Fruit fly (Drosophila melanogaster) whole organism, embryonic: ENCODE data around the gene Rab19.

Experiments used
- Bgb ChIP-seq: fragments of 200-800 bp; sonication (Bioruptor generic); IDR thresholded peaks from 2 replicates; pipeline ENCODE4 v1.3.6; 2022; ENCODE audit warnings: missing biosample characterization, missing genetic modification characterization; ENCODE audit not compliant: partially characterized antibody
- CG11247 ChIP-seq: fragments of 200-800 bp; sonication (Bioruptor generic); IDR thresholded peaks from 2 replicates; pipeline ENCODE4 v1.3.6; 2022; ENCODE audit warnings: missing biosample characterization, missing genetic modification characterization
- CG11504 ChIP-seq: fragments of 200-800 bp; sonication (Bioruptor generic); optimal IDR thresholded peaks from 3 replicates; lab custom pipeline; 2019; ENCODE audit warnings: missing biosample characterization, mild to moderate bottlenecking, missing genetic modification characterization, moderate library complexity
- CG11695 ChIP-seq: fragments of 200-800 bp; sonication (Bioruptor generic); IDR thresholded peaks from 3 replicates; pipeline ENCODE4 v1.3.6; 2022; ENCODE audit warnings: missing biosample characterization, missing genetic modification characterization
- CG12104 ChIP-seq: fragments of 200-800 bp; sonication (Bioruptor generic); optimal IDR thresholded peaks from 3 replicates; lab custom pipeline; 2016; ENCODE audit warnings: missing biosample characterization, missing genetic modification characterization
- CG12236 ChIP-seq: fragments of 200-800 bp; sonication (Bioruptor generic); optimal IDR thresholded peaks from 2 replicates; lab custom pipeline; 2016; ENCODE audit warnings: missing biosample characterization, missing genetic modification characterization
- CG15514 ChIP-seq: fragments of 200-800 bp; sonication (Bioruptor generic); optimal IDR thresholded peaks from 3 replicates; lab custom pipeline; 2017; ENCODE audit warnings: missing biosample characterization, missing genetic modification characterization, mild to moderate bottlenecking, moderate library complexity, missing genetic modification reagents
- CG17361 ChIP-seq: fragments of 200-800 bp; sonication (Bioruptor generic); IDR thresholded peaks from 3 replicates; pipeline ENCODE4 v1.3.6; 2022; ENCODE audit warnings: missing biosample characterization, missing genetic modification characterization
- CG18011 ChIP-seq: fragments of 200-800 bp; sonication (Bioruptor generic); optimal IDR thresholded peaks from 2 replicates; lab custom pipeline; 2017; ENCODE audit warnings: missing biosample characterization, missing genetic modification characterization, mild to moderate bottlenecking, moderate library complexity, missing genotype
- CG18262 ChIP-seq: fragments of 200-800 bp; optimal IDR thresholded peaks from 3 replicates; lab custom pipeline; 2019; ENCODE audit warnings: missing biosample characterization, mild to moderate bottlenecking, missing genetic modification characterization, moderate library complexity
- CG18599 ChIP-seq: fragments of 200-800 bp; sonication (Bioruptor generic); optimal IDR thresholded peaks from 3 replicates; lab custom pipeline; 2017; ENCODE audit warnings: missing biosample characterization, missing genetic modification characterization, mild to moderate bottlenecking, moderate library complexity, missing genetic modification reagents
- CG2129 ChIP-seq: fragments of 200-800 bp; sonication (Bioruptor generic); IDR thresholded peaks from 2 replicates; pipeline ENCODE4 v1.3.6; 2022; ENCODE audit warnings: missing biosample characterization, missing genetic modification characterization; ENCODE audit not compliant: partially characterized antibody
- CG31224 ChIP-seq: fragments of 200-800 bp; sonication (Bioruptor generic); IDR thresholded peaks from 2 replicates; pipeline ENCODE4 v1.3.6; 2022; ENCODE audit warnings: missing biosample characterization, missing genetic modification characterization
- CG32772 ChIP-seq: fragments of 200-800 bp; sonication (Bioruptor generic); IDR thresholded peaks from 2 replicates; pipeline ENCODE4 v1.3.6; 2022; ENCODE audit warnings: missing biosample characterization, missing genetic modification characterization
- CG3995 ChIP-seq: fragments of 200-800 bp; sonication (Bioruptor generic); optimal IDR thresholded peaks from 3 replicates; lab custom pipeline; 2016; ENCODE audit warnings: missing biosample characterization, missing genetic modification characterization
- CG4282 ChIP-seq: fragments of 200-800 bp; sonication (Bioruptor generic); optimal IDR thresholded peaks from 2 replicates; lab custom pipeline; 2016; ENCODE audit warnings: missing biosample characterization, missing genetic modification characterization
- CG4328 ChIP-seq: fragments of 200-800 bp; sonication (Bioruptor generic); optimal IDR thresholded peaks from 3 replicates; lab custom pipeline; 2017; ENCODE audit warnings: missing biosample characterization, missing genetic modification reagents, missing genetic modification characterization
- CG7963 ChIP-seq: fragments of 200-800 bp; sonication (Bioruptor generic); IDR thresholded peaks from 3 replicates; pipeline ENCODE4 v1.3.6; 2022; ENCODE audit warnings: missing biosample characterization, missing genetic modification characterization; ENCODE audit not compliant: partially characterized antibody
- CG8765 ChIP-seq: fragments of 200-800 bp; sonication (Bioruptor generic); IDR thresholded peaks from 2 replicates; pipeline ENCODE4 v1.3.6; 2022; ENCODE audit warnings: missing biosample characterization, missing genetic modification characterization
- Dfd ChIP-seq, 2 experiments: fragments of >200 bp; optimal IDR thresholded peaks; 2 replicates each; lab custom pipeline; 2017; ENCODE audit warnings: missing biosample characterization in 2 of 2, missing genetic modification characterization in 2 of 2
- Dip2 ChIP-seq: fragments of 200-800 bp; sonication (Bioruptor generic); IDR thresholded peaks from 2 replicates; pipeline ENCODE4 v1.3.6; 2022; ENCODE audit warnings: missing biosample characterization, missing genetic modification characterization
- Dip3 ChIP-seq: fragments of 200-800 bp; sonication (Bioruptor generic); optimal IDR thresholded peaks from 3 replicates; lab custom pipeline; 2016; ENCODE audit warnings: missing biosample characterization, missing genetic modification characterization
- Mad ChIP-seq: fragments of 200-800 bp; sonication (Bioruptor generic); optimal IDR thresholded peaks from 2 replicates; lab custom pipeline; 2016; ENCODE audit warnings: missing biosample characterization, missing genetic modification characterization
- NC2α ChIP-seq: fragments of 200-800 bp; sonication (Bioruptor generic); optimal IDR thresholded peaks from 2 replicates; lab custom pipeline; 2016; ENCODE audit warnings: missing biosample characterization, missing genetic modification characterization
- Ravus ChIP-seq: fragments of 200-800 bp; sonication (Bioruptor generic); IDR thresholded peaks from 2 replicates; pipeline ENCODE4 v1.3.6; 2022; ENCODE audit warnings: missing biosample characterization, missing genetic modification characterization
- Six4 ChIP-seq: fragments of 200-800 bp; sonication (Bioruptor generic); optimal IDR thresholded peaks from 2 replicates; lab custom pipeline; 2016; ENCODE audit warnings: missing biosample characterization, missing genetic modification characterization
- ase ChIP-seq: fragments of 200-800 bp; sonication (Bioruptor generic); IDR thresholded peaks from 3 replicates; pipeline ENCODE4 v1.3.6; 2022; ENCODE audit warnings: missing biosample characterization, missing genetic modification characterization
- bbx ChIP-seq: fragments of 200-800 bp; sonication (Bioruptor generic); IDR thresholded peaks from 2 replicates; pipeline ENCODE4 v1.3.6; 2022; ENCODE audit warnings: missing biosample characterization, missing genetic modification characterization; ENCODE audit not compliant: partially characterized antibody
- bsh ChIP-seq, 2 experiments: fragments of 200-800 bp; sonication (Bioruptor generic); optimal IDR thresholded peaks; 2 replicates each; lab custom pipeline; 2017 to 2018; ENCODE audit warnings: mild to moderate bottlenecking in 2 of 2, missing biosample characterization in 2 of 2, missing genetic modification characterization in 2 of 2, moderate library complexity in 1 of 2
- caup ChIP-seq: fragments of 200-800 bp; sonication (Bioruptor generic); optimal IDR thresholded peaks from 3 replicates; lab custom pipeline; 2017; ENCODE audit warnings: missing biosample characterization, mild to moderate bottlenecking, missing genetic modification characterization, moderate library complexity; ENCODE audit not compliant: severe bottlenecking
- disco-r ChIP-seq: fragments of 200-800 bp; sonication (Bioruptor generic); optimal IDR thresholded peaks from 2 replicates; lab custom pipeline; 2016; ENCODE audit warnings: missing biosample characterization, missing genetic modification characterization
- dmrt99B ChIP-seq: fragments of 200-800 bp; sonication (Bioruptor generic); optimal IDR thresholded peaks from 2 replicates; lab custom pipeline; 2018; ENCODE audit warnings: missing biosample characterization, mild to moderate bottlenecking, missing genetic modification characterization, moderate library complexity
- gsb-n ChIP-seq: fragments of 200-800 bp; sonication (Bioruptor generic); optimal IDR thresholded peaks from 3 replicates; lab custom pipeline; 2018; ENCODE audit warnings: missing biosample characterization, mild to moderate bottlenecking, missing genetic modification characterization
- h ChIP-seq: fragments of >200 bp; optimal IDR thresholded peaks from 2 replicates; lab custom pipeline; 2017
- her ChIP-seq: fragments of 200-800 bp; sonication (Bioruptor generic); optimal IDR thresholded peaks from 2 replicates; lab custom pipeline; 2016; ENCODE audit warnings: missing biosample characterization, missing genetic modification characterization
- kah ChIP-seq: fragments of 200-800 bp; sonication (Bioruptor generic); optimal IDR thresholded peaks from 2 replicates; lab custom pipeline; 2018; ENCODE audit warnings: missing biosample characterization, mild to moderate bottlenecking, missing genetic modification characterization
- ranshi ChIP-seq: fragments of 200-800 bp; sonication (Bioruptor generic); IDR thresholded peaks from 2 replicates; pipeline ENCODE4 v1.3.6; 2022; ENCODE audit warnings: missing biosample characterization, missing genetic modification characterization
- sna ChIP-seq: fragments of 200-800 bp; sonication (Bioruptor generic); IDR thresholded peaks from 2 replicates; pipeline ENCODE4 v1.3.6; 2022; ENCODE audit warnings: missing biosample characterization, missing genetic modification characterization; ENCODE audit not compliant: partially characterized antibody
- tin ChIP-seq: fragments of 200-800 bp; sonication (Bioruptor generic); optimal IDR thresholded peaks from 3 replicates; lab custom pipeline; 2016; ENCODE audit warnings: missing biosample characterization, missing genetic modification characterization
- tll ChIP-seq, 2 experiments: fragments of 200-800 bp in 1 of 2; fragments of >200 bp in 1 of 2; sonication (Bioruptor generic) in 1 of 2; optimal IDR thresholded peaks; 2 replicates each; lab custom pipeline; 2017 to 2019; ENCODE audit warnings: missing biosample characterization in 2 of 2, missing genetic modification characterization in 2 of 2, mild to moderate bottlenecking in 1 of 2, moderate library complexity in 1 of 2

The Rab19 gene

dm6 chr3L:8346100-8346980 lies 49.5 kb downstream of the Rab19 start, which contains the start of the genes CG7182 and GAPcenA (continued):
- no peak for TF ChIP-seq CG12236 (GFP tag; lab: Kevin White, UChicago)
- TF ChIP-seq bbx = peak; percentile 38; the same call in 1 of the 2 replicates
- no peak for TF ChIP-seq Dfd (GFP tag; optimal IDR thresholded peaks at IDR 0.05; lab: Kevin White, UChicago)
- peak; percentile 39 for TF ChIP-seq Six4
- peak; percentile 77 for TF ChIP-seq CG12104 (GFP tag; lab: Kevin White, UChicago)
- no peak for TF ChIP-seq h (lab: Kevin White, UChicago)
- peak; percentile 47; the same call in 1 of the 3 replicates for TF ChIP-seq CG7963 (GFP tag; lab: Robert Waterston, UW)
- no peak for TF ChIP-seq CG11695 (GFP tag; lab: Robert Waterston, UW)
- no peak for TF ChIP-seq NC2α
- no peak for TF ChIP-seq Ravus (GFP tag; lab: Robert Waterston, UW)
- TF ChIP-seq CG8765 (GFP tag; lab: Robert Waterston, UW) = no peak
- TF ChIP-seq gsb-n = peak; percentile 66
- peak; percentile 79 for TF ChIP-seq CG18262 (tag; lab: Kevin White, UChicago)
- peak in 1 of 2 experiments; percentile 4 for TF ChIP-seq tll (GFP tag; optimal IDR thresholded peaks at IDR 0.05; lab: Kevin White, UChicago)
- TF ChIP-seq Dip2 (GFP tag; lab: Robert Waterston, UW) = no peak
- peak; percentile 36; the same call in 1 of the 2 replicates for TF ChIP-seq ranshi (GFP tag; lab: Robert Waterston, UW)
- peak; percentile 67 for TF ChIP-seq tin
- TF ChIP-seq CG32772 (GFP tag; lab: Robert Waterston, UW) = peak; percentile 33; the same call in 1 of the 2 replicates
- peak; percentile 34; the same call in 1 of the 2 replicates for TF ChIP-seq CG31224 (GFP tag; lab: Robert Waterston, UW)
- TF ChIP-seq CG11247 (GFP tag; lab: Robert Waterston, UW) = no peak
- TF ChIP-seq CG4282 (GFP tag; lab: Kevin White, UChicago) = peak; percentile 3
- peak; percentile 26; the same call in 1 of the 2 replicates for TF ChIP-seq Bgb
- TF ChIP-seq CG18599 (GFP tag; lab: Kevin White, UChicago) = peak; percentile 75
- TF ChIP-seq Mad (GFP tag; lab: Kevin White, UChicago) = no peak
- TF ChIP-seq sna (GFP tag; lab: Robert Waterston, UW) = peak; percentile 40
- peak in 1 of 2 experiments; percentile 56 for TF ChIP-seq bsh (GFP tag; optimal IDR thresholded peaks at IDR 0.05; lab: Kevin White, UChicago)
- TF ChIP-seq CG4328 (GFP tag; lab: Kevin White, UChicago) = peak; percentile 49
- peak; percentile 53 for TF ChIP-seq CG15514 (GFP tag; lab: Kevin White, UChicago)
- TF ChIP-seq caup (GFP tag; lab: Kevin White, UChicago) = peak; percentile 70
- peak; percentile 31 for TF ChIP-seq CG3995
- no peak for TF ChIP-seq CG18011 (GFP tag; lab: Kevin White, UChicago)
- 0 out of 2 replicates have a peak, but pooled peaks have one; percentile 31 for TF ChIP-seq CG2129 (GFP tag; lab: Robert Waterston, UW)
- peak; percentile 2 for TF ChIP-seq her (GFP tag; lab: Kevin White, UChicago)
- TF ChIP-seq CG17361 (GFP tag; lab: Robert Waterston, UW) = no peak; the same call in none of the 3 replicates
- no peak for TF ChIP-seq disco-r
- TF ChIP-seq kah = no peak
- peak; percentile 5 for TF ChIP-seq Dip3 (GFP tag; lab: Kevin White, UChicago)
- TF ChIP-seq dmrt99B (tag; lab: Kevin White, UChicago) = peak; percentile 51
- no peak for TF ChIP-seq CG11504 (tag; lab: Kevin White, UChicago)
- peak; percentile 52; the same call in 1 of the 3 replicates for TF ChIP-seq ase
